Worm (Caenorhabditis elegans) whole organism, late embryonic: Measurements from ENCODE around the gene B0280.7.

ENCODE experiments used
- F13H6.1 ChIP-seq: sonication (generic microtip); optimal IDR thresholded peaks from 2 replicates; lab custom pipeline; 2016; ENCODE audit warnings: missing genetic modification characterization, missing compliant biosample characterization
- Y22D7AL.16 ChIP-seq: sonication (generic microtip); optimal IDR thresholded peaks from 2 replicates; lab custom pipeline; 2016; ENCODE audit warnings: missing genetic modification characterization, missing compliant biosample characterization
- ama-1 ChIP-seq: fragments of 150-350 bp; optimal IDR thresholded peaks from 2 replicates; lab custom pipeline; 2014
- ceh-14 ChIP-seq: sonication (generic microtip); optimal IDR thresholded peaks from 2 replicates; lab custom pipeline; 2016; ENCODE audit warnings: missing genotype, missing genetic modification characterization, missing compliant biosample characterization
- ceh-6 ChIP-seq: fragments of 200-800 bp; sonication (Bioruptor generic); optimal IDR thresholded peaks from 2 replicates; lab custom pipeline; 2018; ENCODE audit warnings: mild to moderate bottlenecking, missing genetic modification characterization, missing compliant biosample characterization
- ceh-9 ChIP-seq: sonication (generic microtip); optimal IDR thresholded peaks from 2 replicates; lab custom pipeline; 2016; ENCODE audit warnings: mild to moderate bottlenecking, missing genetic modification characterization, inconsistent platforms, missing compliant biosample characterization
- che-1 ChIP-seq: sonication (generic microtip); optimal IDR thresholded peaks from 2 replicates; lab custom pipeline; 2016; ENCODE audit warnings: mild to moderate bottlenecking, missing genetic modification characterization, missing compliant biosample characterization
- dve-1 ChIP-seq: sonication (generic microtip); optimal IDR thresholded peaks from 2 replicates; lab custom pipeline; 2017; ENCODE audit warnings: antibody characterized with exemption, mild to moderate bottlenecking, missing genetic modification characterization, missing compliant biosample characterization
- elt-2 ChIP-seq: sonication (generic microtip); optimal IDR thresholded peaks from 2 replicates; lab custom pipeline; 2016; ENCODE audit warnings: missing genetic modification reagents, missing genetic modification characterization, missing compliant biosample characterization
- hlh-8 ChIP-seq: sonication (generic microtip); optimal IDR thresholded peaks from 2 replicates; lab custom pipeline; 2016; ENCODE audit warnings: missing genotype, missing genetic modification characterization, missing compliant biosample characterization
- pax-1 ChIP-seq: fragments of 150-350 bp; optimal IDR thresholded peaks from 2 replicates; lab custom pipeline; 2014; ENCODE audit warnings: missing biosample characterization, missing genetic modification characterization
- sdc-2 ChIP-seq: sonication (generic microtip); optimal IDR thresholded peaks from 2 replicates; lab custom pipeline; 2016; ENCODE audit warnings: missing genotype, missing genetic modification characterization, missing compliant biosample characterization
- unc-86 ChIP-seq: sonication (generic microtip); optimal IDR thresholded peaks from 2 replicates; lab custom pipeline; 2016; ENCODE audit warnings: missing genetic modification characterization, missing compliant biosample characterization

The B0280.7 gene

ce11 chrIII:7060531-7061095 lies 51.1 kb downstream of the B0280.7 start, which contains the start of gene egg-2:
TSS of gene egg-2 (minus strand) at chrIII:7060583.
- TF ChIP-seq ceh-9 (tag; lab: Kevin White, UChicago) = no peak
- TF ChIP-seq ama-1 (lab: Kevin White, UChicago) = no peak
- no peak for TF ChIP-seq hlh-8
- TF ChIP-seq che-1 (tag; lab: Kevin White, UChicago) = no peak
- no peak for TF ChIP-seq Y22D7AL.16 (tag; lab: Kevin White, UChicago)
- TF ChIP-seq sdc-2 = no peak
- no peak for TF ChIP-seq ceh-6 (GFP tag; lab: Kevin White, UChicago)
- TF ChIP-seq ceh-14 (tag; lab: Kevin White, UChicago) = no peak
- TF ChIP-seq elt-2 (tag; lab: Kevin White, UChicago) = no peak
- no peak for TF ChIP-seq dve-1 (tag; lab: Kevin White, UChicago)
- no peak for TF ChIP-seq F13H6.1 (tag; lab: Kevin White, UChicago)
- TF ChIP-seq pax-1 (tag; lab: Kevin White, UChicago) = no peak
- TF ChIP-seq unc-86 (tag; lab: Kevin White, UChicago) = no peak
